Worm (Caenorhabditis elegans) whole organism, late embryonic: Measurements from ENCODE around the gene smc-3.

Source experiments
- C08G9.2 ChIP-seq: sonication (generic microtip); optimal IDR thresholded peaks from 2 replicates; lab custom pipeline; 2016; ENCODE audit warnings: mild to moderate bottlenecking, missing genetic modification characterization, moderate library complexity, missing compliant biosample characterization
- C38D4.7 ChIP-seq: fragments of 200-800 bp; sonication (Bioruptor generic); optimal IDR thresholded peaks from 2 replicates; lab custom pipeline; 2018; ENCODE audit warnings: mild to moderate bottlenecking, missing genetic modification characterization, moderate library complexity, missing compliant biosample characterization
- F13H6.1 ChIP-seq: sonication (generic microtip); optimal IDR thresholded peaks from 2 replicates; lab custom pipeline; 2016; ENCODE audit warnings: missing genetic modification characterization, missing compliant biosample characterization
- K02D7.2 ChIP-seq: sonication (generic microtip); optimal IDR thresholded peaks from 2 replicates; lab custom pipeline; 2017; ENCODE audit warnings: mild to moderate bottlenecking, missing genetic modification characterization, missing compliant biosample characterization
- T23F11.4 ChIP-seq: fragments of 200-800 bp; sonication (Bioruptor generic); optimal IDR thresholded peaks from 2 replicates; lab custom pipeline; 2018; ENCODE audit warnings: mild to moderate bottlenecking, missing genetic modification characterization, missing compliant biosample characterization
- Y22D7AL.16 ChIP-seq: sonication (generic microtip); optimal IDR thresholded peaks from 2 replicates; lab custom pipeline; 2016; ENCODE audit warnings: missing genetic modification characterization, missing compliant biosample characterization
- ahr-1 ChIP-seq: sonication (generic microtip); optimal IDR thresholded peaks from 2 replicates; lab custom pipeline; 2016; ENCODE audit warnings: missing genetic modification characterization, missing compliant biosample characterization
- ama-1 ChIP-seq: fragments of 150-350 bp; optimal IDR thresholded peaks from 2 replicates; lab custom pipeline; 2014
- ceh-14 ChIP-seq: sonication (generic microtip); optimal IDR thresholded peaks from 2 replicates; lab custom pipeline; 2016; ENCODE audit warnings: missing genotype, missing genetic modification characterization, missing compliant biosample characterization
- ceh-18 ChIP-seq: sonication (generic microtip); optimal IDR thresholded peaks from 2 replicates; lab custom pipeline; 2016; ENCODE audit warnings: missing genetic modification characterization, missing compliant biosample characterization
- ceh-19 ChIP-seq: fragments of 200-800 bp; sonication (Bioruptor generic); optimal IDR thresholded peaks from 2 replicates; lab custom pipeline; 2018; ENCODE audit warnings: mild to moderate bottlenecking, missing genetic modification characterization, missing compliant biosample characterization
- ceh-2 ChIP-seq: sonication (generic microtip); optimal IDR thresholded peaks from 2 replicates; lab custom pipeline; 2016; ENCODE audit warnings: missing genotype, missing genetic modification characterization, missing compliant biosample characterization
- ceh-24 ChIP-seq: sonication (generic microtip); optimal IDR thresholded peaks from 2 replicates; lab custom pipeline; 2016; ENCODE audit warnings: mild to moderate bottlenecking, missing genetic modification characterization, missing compliant biosample characterization
- ceh-30 ChIP-seq: fragments of 150-350 bp; optimal IDR thresholded peaks from 2 replicates; lab custom pipeline; 2014; ENCODE audit warnings: missing biosample characterization, missing genetic modification characterization
- ceh-31 ChIP-seq: sonication (generic microtip); optimal IDR thresholded peaks from 2 replicates; lab custom pipeline; 2016; ENCODE audit warnings: missing genetic modification characterization, missing compliant biosample characterization
- ceh-34 ChIP-seq: sonication (generic microtip); optimal IDR thresholded peaks from 2 replicates; lab custom pipeline; 2016; ENCODE audit warnings: mild to moderate bottlenecking, missing genetic modification characterization, missing compliant biosample characterization
- ceh-45 ChIP-seq: fragments of 200-800 bp; sonication (Bioruptor generic); IDR thresholded peaks from 2 replicates; pipeline ENCODE4 v1.3.6; 2022; ENCODE audit warnings: missing genetic modification reagents, missing genetic modification characterization, missing compliant biosample characterization
- ceh-6 ChIP-seq: fragments of 200-800 bp; sonication (Bioruptor generic); optimal IDR thresholded peaks from 2 replicates; lab custom pipeline; 2018; ENCODE audit warnings: mild to moderate bottlenecking, missing genetic modification characterization, missing compliant biosample characterization
- ceh-9 ChIP-seq: sonication (generic microtip); optimal IDR thresholded peaks from 2 replicates; lab custom pipeline; 2016; ENCODE audit warnings: mild to moderate bottlenecking, missing genetic modification characterization, inconsistent platforms, missing compliant biosample characterization
- dmd-4 ChIP-seq: sonication (generic microtip); optimal IDR thresholded peaks from 2 replicates; lab custom pipeline; 2016; ENCODE audit warnings: borderline replicate concordance, missing genetic modification characterization, missing compliant biosample characterization
- dve-1 ChIP-seq: sonication (generic microtip); optimal IDR thresholded peaks from 2 replicates; lab custom pipeline; 2017; ENCODE audit warnings: antibody characterized with exemption, mild to moderate bottlenecking, missing genetic modification characterization, missing compliant biosample characterization
- elt-4 ChIP-seq: sonication (generic microtip); optimal IDR thresholded peaks from 2 replicates; lab custom pipeline; 2016; ENCODE audit warnings: missing genetic modification characterization, missing compliant biosample characterization
- ets-4 ChIP-seq: sonication (generic microtip); optimal IDR thresholded peaks from 2 replicates; lab custom pipeline; 2016; ENCODE audit warnings: missing genetic modification characterization, missing compliant biosample characterization
- eyg-1 ChIP-seq: sonication (generic microtip); optimal IDR thresholded peaks from 2 replicates; lab custom pipeline; 2016; ENCODE audit warnings: missing genotype, missing genetic modification characterization, missing compliant biosample characterization
- fax-1 ChIP-seq: sonication (generic microtip); optimal IDR thresholded peaks from 2 replicates; lab custom pipeline; 2016; ENCODE audit warnings: missing genotype, missing genetic modification characterization, missing compliant biosample characterization
- fkh-10 ChIP-seq: fragments of 150-350 bp; optimal IDR thresholded peaks from 2 replicates; lab custom pipeline; 2014; ENCODE audit warnings: missing biosample characterization, missing genetic modification reagents, missing genetic modification characterization
- fkh-6 ChIP-seq: sonication (generic microtip); optimal IDR thresholded peaks from 2 replicates; lab custom pipeline; 2016; ENCODE audit warnings: missing genetic modification characterization, missing compliant biosample characterization
- hlh-13 ChIP-seq: fragments of 200-800 bp; sonication (Bioruptor generic); optimal IDR thresholded peaks from 2 replicates; lab custom pipeline; 2018; ENCODE audit warnings: mild to moderate bottlenecking, missing genetic modification characterization, missing compliant biosample characterization
- hlh-15 ChIP-seq: sonication (generic microtip); optimal IDR thresholded peaks from 2 replicates; lab custom pipeline; 2016; ENCODE audit warnings: missing genetic modification characterization, missing compliant biosample characterization
- hlh-6 ChIP-seq: sonication (generic microtip); optimal IDR thresholded peaks from 2 replicates; lab custom pipeline; 2016; ENCODE audit warnings: missing genotype, missing genetic modification characterization, missing compliant biosample characterization
- hlh-8 ChIP-seq: sonication (generic microtip); optimal IDR thresholded peaks from 2 replicates; lab custom pipeline; 2016; ENCODE audit warnings: missing genotype, missing genetic modification characterization, missing compliant biosample characterization
- lin-11 ChIP-seq: fragments of 200-800 bp; sonication (Bioruptor generic); optimal IDR thresholded peaks from 2 replicates; lab custom pipeline; 2018; ENCODE audit warnings: mild to moderate bottlenecking, missing genetic modification characterization, missing compliant biosample characterization
- madf-2 ChIP-seq: sonication (generic microtip); optimal IDR thresholded peaks from 2 replicates; lab custom pipeline; 2017; ENCODE audit warnings: missing genetic modification characterization, missing compliant biosample characterization
- mec-3 ChIP-seq: sonication (generic microtip); optimal IDR thresholded peaks from 2 replicates; lab custom pipeline; 2016; ENCODE audit warnings: borderline replicate concordance, missing genetic modification characterization, missing compliant biosample characterization
- nfya-1 ChIP-seq: sonication (generic microtip); optimal IDR thresholded peaks from 2 replicates; lab custom pipeline; 2017; ENCODE audit warnings: missing genetic modification characterization, mild to moderate bottlenecking, missing compliant biosample characterization, antibody characterized with exemption, moderate library complexity
- nhr-11 ChIP-seq: fragments of 150-350 bp; optimal IDR thresholded peaks from 2 replicates; lab custom pipeline; 2014; ENCODE audit warnings: missing biosample characterization, missing genetic modification characterization
- nhr-232 ChIP-seq: sonication (generic microtip); optimal IDR thresholded peaks from 2 replicates; lab custom pipeline; 2016; ENCODE audit warnings: missing genetic modification characterization, missing compliant biosample characterization
- npax-4 ChIP-seq: sonication (generic microtip); optimal IDR thresholded peaks from 2 replicates; lab custom pipeline; 2016; ENCODE audit warnings: missing genetic modification characterization, missing compliant biosample characterization
- pat-9 ChIP-seq: fragments of 200-800 bp; sonication (Bioruptor generic); optimal IDR thresholded peaks from 2 replicates; lab custom pipeline; 2018; ENCODE audit warnings: mild to moderate bottlenecking, missing genetic modification characterization, moderate library complexity, missing compliant biosample characterization
- pax-1 ChIP-seq: fragments of 150-350 bp; optimal IDR thresholded peaks from 2 replicates; lab custom pipeline; 2014; ENCODE audit warnings: missing biosample characterization, missing genetic modification characterization
- pha-2 ChIP-seq: sonication (generic microtip); optimal IDR thresholded peaks from 2 replicates; lab custom pipeline; 2017; ENCODE audit warnings: mild to moderate bottlenecking, missing genetic modification characterization, missing compliant biosample characterization
- pha-4 ChIP-seq: fragments of 150-350 bp; optimal IDR thresholded peaks from 2 replicates; lab custom pipeline; 2018; ENCODE audit warnings: missing biosample characterization, missing genetic modification reagents, missing genetic modification characterization
- pqm-1 ChIP-seq: sonication (generic microtip); optimal IDR thresholded peaks from 2 replicates; lab custom pipeline; 2016; ENCODE audit warnings: missing genetic modification characterization, missing compliant biosample characterization
- pros-1 ChIP-seq: fragments of 150-350 bp; optimal IDR thresholded peaks from 2 replicates; lab custom pipeline; 2014; ENCODE audit warnings: missing biosample characterization, missing genetic modification reagents, missing genetic modification characterization
- sox-2 ChIP-seq: fragments of 200-800 bp; sonication (Bioruptor generic); IDR thresholded peaks from 2 replicates; pipeline ENCODE4 v1.3.6; 2022; ENCODE audit warnings: missing genetic modification reagents, missing genetic modification characterization, missing compliant biosample characterization
- sox-4 ChIP-seq: sonication (generic microtip); optimal IDR thresholded peaks from 2 replicates; lab custom pipeline; 2017; ENCODE audit warnings: mild to moderate bottlenecking, missing genetic modification characterization, inconsistent platforms, missing compliant biosample characterization
- syd-9 ChIP-seq: sonication (generic microtip); optimal IDR thresholded peaks from 2 replicates; lab custom pipeline; 2016; ENCODE audit warnings: mild to moderate bottlenecking, missing genetic modification characterization, moderate library complexity, missing compliant biosample characterization
- tbx-2 ChIP-seq: sonication (generic microtip); optimal IDR thresholded peaks from 2 replicates; lab custom pipeline; 2016; ENCODE audit warnings: missing genetic modification characterization, missing compliant biosample characterization
- tbx-7 ChIP-seq: sonication (generic microtip); optimal IDR thresholded peaks from 2 replicates; lab custom pipeline; 2016; ENCODE audit warnings: missing genotype, missing genetic modification characterization, missing compliant biosample characterization
- ttx-3 ChIP-seq: sonication (generic microtip); optimal IDR thresholded peaks from 2 replicates; lab custom pipeline; 2016; ENCODE audit warnings: missing genetic modification reagents, missing genetic modification characterization, missing compliant biosample characterization
- unc-3 ChIP-seq, 2 experiments: fragments of 200-800 bp in 1 of 2; sonication (Bioruptor generic) in 1 of 2; sonication (generic microtip) in 1 of 2; conservative IDR thresholded peaks in 1 of 2; optimal IDR thresholded peaks in 1 of 2; 2 replicates each; pipeline versions ENCODE4 v1.3.6 to Lab custom; 2016 to 2022; ENCODE audit warnings: missing compliant biosample characterization in 2 of 2, missing genetic modification characterization in 2 of 2, missing genetic modification reagents in 1 of 2
- unc-55 ChIP-seq: sonication (generic microtip); optimal IDR thresholded peaks from 2 replicates; lab custom pipeline; 2017; ENCODE audit warnings: missing biosample characterization, missing genetic modification reagents, missing genetic modification characterization
- zip-5 ChIP-seq: sonication (generic microtip); optimal IDR thresholded peaks from 2 replicates; lab custom pipeline; 2016; ENCODE audit warnings: missing genetic modification characterization, missing compliant biosample characterization
- ztf-16 ChIP-seq: sonication (generic microtip); optimal IDR thresholded peaks from 2 replicates; lab custom pipeline; 2017; ENCODE audit warnings: missing genetic modification characterization, missing compliant biosample characterization

The smc-3 gene

DNA sequence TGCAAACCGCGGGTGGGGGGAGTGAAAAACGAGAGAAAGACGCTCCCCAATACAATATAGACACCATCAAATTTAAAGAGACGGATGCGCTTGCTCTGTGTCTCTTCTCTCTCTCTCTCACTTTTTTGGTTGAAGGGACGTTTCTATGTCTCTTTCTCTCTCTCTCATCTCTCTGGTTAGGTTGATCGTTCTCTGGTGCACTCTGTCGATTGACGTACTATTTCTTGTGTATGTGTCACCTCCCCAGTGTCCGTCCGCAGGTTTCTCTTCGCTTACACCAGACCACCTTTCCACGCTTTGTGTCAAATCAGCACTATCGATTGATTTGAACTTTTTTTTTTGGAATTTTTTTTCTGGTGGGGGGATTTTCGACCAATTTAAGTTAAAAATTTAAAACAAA is 47.3 kb upstream of the smc-3 start:
- TF ChIP-seq tbx-7 (tag; lab: Kevin White, UChicago) (no peak), ceh-2 (tag; lab: Kevin White, UChicago) (no peak), ets-4 (no peak), ztf-16 (tag; lab: Kevin White, UChicago) (no peak), F13H6.1 (tag; lab: Kevin White, UChicago) (no peak), ceh-6 (no peak), sox-4 (tag; lab: Kevin White, UChicago) (no peak), ama-1 (lab: Kevin White, UChicago) (no peak), pat-9 (tag; lab: Kevin White, UChicago) (no peak), ceh-19 (no peak), ceh-9 (tag; lab: Kevin White, UChicago) (no peak), unc-3 (GFP tag; conservative IDR thresholded peaks at IDR 0.05; lab: Robert Waterston, UW) (no peak), unc-3 (tag; optimal IDR thresholded peaks at IDR 0.05; lab: Kevin White, UChicago) (no peak), pha-2 (no peak), pha-4 (no peak), ceh-45 (GFP tag; lab: Robert Waterston, UW) (no peak), hlh-15 (no peak), pax-1 (tag; lab: Kevin White, UChicago) (peak; percentile 38), hlh-6 (no peak), pqm-1 (tag; lab: Kevin White, UChicago) (no peak), eyg-1 (no peak), nfya-1 (tag; lab: Kevin White, UChicago) (peak; percentile 82), pros-1 (tag; lab: Kevin White, UChicago) (no peak), elt-4 (tag; lab: Kevin White, UChicago) (no peak), zip-5 (tag; lab: Kevin White, UChicago) (no peak), madf-2 (tag; lab: Kevin White, UChicago) (peak; percentile 14), ceh-30 (tag; lab: Kevin White, UChicago) (no peak), dmd-4 (tag; lab: Kevin White, UChicago) (no peak), dve-1 (tag; lab: Kevin White, UChicago) (peak; percentile 61), nhr-232 (tag; lab: Kevin White, UChicago) (no peak), ceh-14 (peak; percentile 6), C38D4.7 (GFP tag; lab: Kevin White, UChicago) (no peak), nhr-11 (tag; lab: Kevin White, UChicago) (no peak), unc-55 (GFP tag; lab: Kevin White, UChicago) (peak; percentile 81), ahr-1 (tag; lab: Kevin White, UChicago) (no peak), hlh-13 (no peak), C08G9.2 (no peak), K02D7.2 (no peak), mec-3 (tag; lab: Kevin White, UChicago) (no peak), tbx-2 (tag; lab: Kevin White, UChicago) (peak; percentile 56), T23F11.4 (GFP tag; lab: Kevin White, UChicago) (no peak), hlh-8 (tag; lab: Kevin White, UChicago) (peak; percentile 14), Y22D7AL.16 (tag; lab: Kevin White, UChicago) (no peak), syd-9 (tag; lab: Kevin White, UChicago) (no peak), fax-1 (tag; lab: Kevin White, UChicago) (no peak), ceh-18 (tag; lab: Kevin White, UChicago) (peak; percentile 76), sox-2 (GFP tag; lab: Robert Waterston, UW) (no peak), ceh-34 (tag; lab: Kevin White, UChicago) (peak; percentile 37), npax-4 (no peak), ceh-31 (tag; lab: Kevin White, UChicago) (peak; percentile 76), fkh-6 (no peak), lin-11 (tag; lab: Kevin White, UChicago) (no peak), ttx-3 (no peak), fkh-10 (GFP tag; lab: Kevin White, UChicago) (no peak), ceh-24 (tag; lab: Kevin White, UChicago) (no peak)
